Worm (Caenorhabditis elegans) whole organism, L4 larva: ENCODE measurements around the gene tsr-1.
A peak's percentile ranks its signal among the peaks of the same experiment; 100 is the strongest.

Experiments
- F26F4.8 ChIP-seq: fragments of 200-800 bp; sonication (Bioruptor generic); conservative IDR thresholded peaks from 2 replicates; pipeline ENCODE4 v1.3.6; 2022; ENCODE audit warnings: missing genetic modification characterization, missing compliant biosample characterization
- F37D6.2 ChIP-seq: sonication (generic microtip); optimal IDR thresholded peaks from 2 replicates; lab custom pipeline; 2016; ENCODE audit warnings: mild to moderate bottlenecking, missing genetic modification characterization, missing compliant biosample characterization
- R02D3.7 ChIP-seq: fragments of 150-350 bp; sonication (generic microtip); optimal IDR thresholded peaks from 3 replicates; lab custom pipeline; 2014; ENCODE audit warnings: missing biosample characterization, missing genetic modification characterization
- T20F7.1 ChIP-seq: fragments of 200-800 bp; sonication (Bioruptor generic); optimal IDR thresholded peaks from 2 replicates; lab custom pipeline; 2018; ENCODE audit warnings: mild to moderate bottlenecking, missing genetic modification characterization, missing compliant biosample characterization
- T26A8.4 ChIP-seq: fragments of 200-800 bp; sonication (Bioruptor generic); IDR thresholded peaks from 2 replicates; pipeline ENCODE4 v1.3.6; 2022; ENCODE audit warnings: missing genetic modification characterization, missing compliant biosample characterization
- Y105C5A.15 ChIP-seq: fragments of 200-800 bp; sonication (Bioruptor generic); IDR thresholded peaks from 2 replicates; pipeline ENCODE4 v1.3.6; 2022; ENCODE audit warnings: missing genetic modification characterization, missing compliant biosample characterization
- Y5F2A.4 ChIP-seq: fragments of 200-800 bp; sonication (Bioruptor generic); optimal IDR thresholded peaks from 2 replicates; lab custom pipeline; 2018; ENCODE audit warnings: mild to moderate bottlenecking, missing genetic modification characterization, missing compliant biosample characterization
- ZK337.2 ChIP-seq: fragments of 200-800 bp; sonication (Bioruptor generic); IDR thresholded peaks from 2 replicates; pipeline ENCODE4 v1.3.6; 2022; ENCODE audit warnings: missing genetic modification reagents, missing genetic modification characterization, missing compliant biosample characterization
- ceh-20 ChIP-seq: fragments of 200-800 bp; sonication (Bioruptor generic); IDR thresholded peaks from 2 replicates; pipeline ENCODE4 v1.3.6; 2022; ENCODE audit warnings: missing genetic modification reagents, missing genetic modification characterization, missing compliant biosample characterization
- ceh-28 ChIP-seq: fragments of 150-350 bp; optimal IDR thresholded peaks from 2 replicates; lab custom pipeline; 2014; ENCODE audit warnings: missing biosample characterization, missing genetic modification reagents, missing genetic modification characterization
- ceh-44 ChIP-seq: fragments of 200-800 bp; sonication (Bioruptor generic); IDR thresholded peaks from 2 replicates; pipeline ENCODE4 v1.3.6; 2022; ENCODE audit warnings: missing genetic modification reagents, missing genetic modification characterization, missing compliant biosample characterization
- ceh-62 ChIP-seq: sonication (generic microtip); optimal IDR thresholded peaks from 2 replicates; lab custom pipeline; 2017; ENCODE audit warnings: missing biosample characterization, missing genetic modification characterization
- daf-16 ChIP-seq, 3 experiments: sonication (generic microtip); optimal IDR thresholded peaks; 2 replicates each; lab custom pipeline; 2016 to 2017; ENCODE audit warnings: missing genetic modification characterization in 3 of 3, missing genetic modification reagents in 3 of 3, mild to moderate bottlenecking in 2 of 3, missing compliant biosample characterization in 2 of 3, missing biosample characterization in 1 of 3, moderate library complexity in 1 of 3
- daf-19 ChIP-seq: fragments of 200-800 bp; sonication (Bioruptor generic); conservative IDR thresholded peaks from 2 replicates; pipeline ENCODE4 v1.3.6; 2022; ENCODE audit warnings: missing genetic modification characterization, missing compliant biosample characterization
- dmd-8 ChIP-seq: fragments of 200-800 bp; sonication (Bioruptor generic); IDR thresholded peaks from 2 replicates; pipeline ENCODE4 v1.3.6; 2022; ENCODE audit warnings: missing genetic modification characterization, missing compliant biosample characterization
- dpl-1 ChIP-seq: fragments of 150-350 bp; optimal IDR thresholded peaks from 2 replicates; lab custom pipeline; 2014; ENCODE audit warnings: missing biosample characterization, missing genetic modification reagents, missing genetic modification characterization
- dve-1 ChIP-seq: sonication (generic microtip); optimal IDR thresholded peaks from 2 replicates; lab custom pipeline; 2017; ENCODE audit warnings: antibody characterized with exemption, mild to moderate bottlenecking, missing genetic modification characterization, missing compliant biosample characterization; ENCODE audit not compliant: insufficient read depth
- jun-1 ChIP-seq: fragments of 150-350 bp; optimal IDR thresholded peaks from 2 replicates; lab custom pipeline; 2014; ENCODE audit warnings: missing biosample characterization, missing genetic modification reagents, missing genetic modification characterization
- lin-13 ChIP-seq: fragments of 150-350 bp; optimal IDR thresholded peaks from 2 replicates; lab custom pipeline; 2014; ENCODE audit warnings: missing biosample characterization, missing genetic modification reagents, missing genetic modification characterization
- lin-29 ChIP-seq: fragments of 200-800 bp; sonication (Bioruptor generic); IDR thresholded peaks from 2 replicates; pipeline ENCODE4 v1.3.6; 2022; ENCODE audit warnings: missing genetic modification reagents, missing genetic modification characterization, missing compliant biosample characterization
- mdl-1 ChIP-seq, 2 experiments: fragments of 150-350 bp in 1 of 2; sonication (generic microtip) in 1 of 2; optimal IDR thresholded peaks; 2 replicates each; lab custom pipeline; 2014 to 2017; ENCODE audit warnings: missing biosample characterization in 2 of 2, missing genetic modification characterization in 2 of 2
- mdt-29 ChIP-seq: fragments of 200-800 bp; sonication (Bioruptor generic); IDR thresholded peaks from 2 replicates; pipeline ENCODE4 v1.3.6; 2022; ENCODE audit warnings: missing genetic modification reagents, missing genetic modification characterization, missing compliant biosample characterization
- mxl-3 ChIP-seq: fragments of 200-800 bp; sonication (Bioruptor generic); optimal IDR thresholded peaks from 2 replicates; lab custom pipeline; 2018; ENCODE audit warnings: mild to moderate bottlenecking, missing genetic modification characterization, missing compliant biosample characterization
- nhr-237 ChIP-seq: sonication (generic microtip); optimal IDR thresholded peaks from 2 replicates; lab custom pipeline; 2017; ENCODE audit warnings: missing biosample characterization, missing genetic modification characterization
- nhr-41 ChIP-seq: fragments of 200-800 bp; sonication (Bioruptor generic); IDR thresholded peaks from 2 replicates; pipeline ENCODE4 v1.3.6; 2022; ENCODE audit warnings: missing genetic modification reagents, missing genetic modification characterization, missing compliant biosample characterization
- nhr-77 ChIP-seq: fragments of 150-350 bp; optimal IDR thresholded peaks from 2 replicates; lab custom pipeline; 2014; ENCODE audit warnings: missing biosample characterization, missing genetic modification characterization
- pha-4 ChIP-seq, 2 experiments: fragments of 150-350 bp in 1 of 2; fragments of 200-800 bp in 1 of 2; sonication (Bioruptor generic) in 1 of 2; IDR thresholded peaks in 1 of 2; optimal IDR thresholded peaks in 1 of 2; 2 replicates each; pipeline versions ENCODE4 v1.3.6 to Lab custom; 2014 to 2022; ENCODE audit warnings: missing genetic modification characterization in 2 of 2, missing genetic modification reagents in 2 of 2, missing biosample characterization in 1 of 2, missing compliant biosample characterization in 1 of 2
- pqm-1 ChIP-seq: sonication (generic microtip); optimal IDR thresholded peaks from 2 replicates; lab custom pipeline; 2017; ENCODE audit warnings: missing biosample characterization, missing genetic modification characterization
- saeg-2 ChIP-seq: fragments of 200-800 bp; sonication (Bioruptor generic); IDR thresholded peaks from 2 replicates; pipeline ENCODE4 v1.3.6; 2022; ENCODE audit warnings: missing genetic modification reagents, missing genetic modification characterization, missing compliant biosample characterization
- set-16 ChIP-seq: fragments of 200-800 bp; sonication (Bioruptor generic); IDR thresholded peaks from 2 replicates; pipeline ENCODE4 v1.3.6; 2022; ENCODE audit warnings: missing genetic modification reagents, missing genetic modification characterization, missing compliant biosample characterization
- skn-1 ChIP-seq: fragments of 150-350 bp; optimal IDR thresholded peaks from 2 replicates; lab custom pipeline; 2014; ENCODE audit warnings: missing biosample characterization, missing genetic modification characterization
- spr-3 ChIP-seq: fragments of 200-800 bp; sonication (Bioruptor generic); optimal IDR thresholded peaks from 2 replicates; lab custom pipeline; 2018; ENCODE audit warnings: mild to moderate bottlenecking, missing genetic modification characterization, missing compliant biosample characterization
- tra-1 ChIP-seq: fragments of 200-800 bp; sonication (Bioruptor generic); IDR thresholded peaks from 2 replicates; pipeline ENCODE4 v1.3.6; 2022; ENCODE audit warnings: missing genetic modification reagents, missing genetic modification characterization, missing compliant biosample characterization
- unc-130 ChIP-seq: sonication (generic microtip); optimal IDR thresholded peaks from 2 replicates; lab custom pipeline; 2016; ENCODE audit warnings: missing genetic modification reagents, missing genetic modification characterization, missing compliant biosample characterization
- unc-39 ChIP-seq: sonication (generic microtip); optimal IDR thresholded peaks from 2 replicates; lab custom pipeline; 2017; ENCODE audit warnings: missing biosample characterization, missing genetic modification characterization
- unc-62 ChIP-seq, 3 experiments: fragments of 150-350 bp in 1 of 3; sonication (generic microtip); optimal IDR thresholded peaks in 2 of 3; peaks in 1 of 3; 1 replicate in 1 of 3; 2 replicates in 2 of 3; lab custom pipeline; 2014 to 2017; ENCODE audit warnings: missing biosample characterization in 3 of 3, missing genetic modification characterization in 3 of 3, missing genetic modification reagents in 3 of 3, missing genotype in 1 of 3
- vab-7 ChIP-seq: fragments of 200-800 bp; sonication (Bioruptor generic); IDR thresholded peaks from 2 replicates; pipeline ENCODE4 v1.3.6; 2022; ENCODE audit warnings: missing genetic modification reagents, missing genetic modification characterization, missing compliant biosample characterization
- zag-1 ChIP-seq: fragments of 150-350 bp; optimal IDR thresholded peaks from 2 replicates; lab custom pipeline; 2014; ENCODE audit warnings: missing biosample characterization, missing genetic modification characterization
- zip-11 ChIP-seq: fragments of 200-800 bp; sonication (Bioruptor generic); IDR thresholded peaks from 2 replicates; pipeline ENCODE4 v1.3.6; 2022; ENCODE audit warnings: missing genetic modification characterization, missing compliant biosample characterization
- ztf-7 ChIP-seq: fragments of 150-350 bp; optimal IDR thresholded peaks from 2 replicates; lab custom pipeline; 2014; ENCODE audit warnings: missing biosample characterization, missing genetic modification characterization

tsr-1 gene

DNA sequence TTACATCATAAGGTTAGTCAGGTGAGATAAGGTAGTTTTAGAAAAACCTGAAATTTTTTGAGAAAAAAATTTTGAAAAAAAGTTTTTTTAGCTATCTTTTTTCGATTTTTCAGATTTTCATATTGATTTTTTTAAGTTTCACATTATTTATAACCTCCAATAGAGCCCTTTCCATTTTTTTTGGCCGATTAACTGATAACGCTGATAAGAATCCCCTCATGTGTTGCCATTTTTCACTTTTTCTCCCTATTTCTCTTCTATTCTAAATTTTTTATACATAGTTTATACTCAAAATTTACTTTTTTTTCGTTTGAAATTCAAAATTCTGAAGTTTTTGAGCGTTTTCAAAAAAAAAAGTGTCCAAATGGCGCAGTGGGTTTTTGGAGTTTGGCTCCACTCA is 35.0 kb downstream of the tsr-1 start:
- TF ChIP-seq pqm-1 (peak; percentile 71), daf-16 (GFP tag; optimal IDR thresholded peaks at IDR 0.05; lab: Kevin White, UChicago) (no peak), daf-16 (tag; optimal IDR thresholded peaks at IDR 0.05; lab: Kevin White, UChicago) (peak; percentile 2), ceh-28 (tag; lab: Kevin White, UChicago) (no peak), unc-130 (GFP tag; lab: Kevin White, UChicago) (no peak)

DNA sequence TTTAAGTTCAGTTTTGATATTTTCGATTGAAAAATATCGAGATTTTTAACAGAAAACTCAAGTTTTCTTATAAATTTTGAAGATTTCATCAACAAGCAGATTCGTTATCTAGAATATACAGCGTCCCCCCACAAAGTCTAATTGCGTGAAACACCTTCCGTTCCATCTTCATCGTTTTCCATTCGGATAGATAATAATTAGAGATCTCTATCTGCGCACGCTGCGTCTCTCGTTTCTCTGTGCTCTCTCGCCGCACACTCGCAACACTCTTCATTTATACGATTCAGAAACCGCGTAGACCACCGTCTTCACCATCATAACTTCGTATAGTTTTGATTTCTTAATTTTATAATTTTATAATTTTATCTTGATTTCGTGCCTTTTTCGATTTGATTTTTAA is 36.4 kb downstream of the tsr-1 start:
- TF ChIP-seq unc-62 (GFP tag; optimal IDR thresholded peaks at IDR 0.05 in 1 of 2; lab: Kevin White, UChicago) (peak in 1 of 2 experiments; percentile 37), unc-62 (tag; optimal IDR thresholded peaks at IDR 0.05; lab: Kevin White, UChicago) (no peak), T20F7.1 (GFP tag; lab: Kevin White, UChicago) (no peak)

DNA sequence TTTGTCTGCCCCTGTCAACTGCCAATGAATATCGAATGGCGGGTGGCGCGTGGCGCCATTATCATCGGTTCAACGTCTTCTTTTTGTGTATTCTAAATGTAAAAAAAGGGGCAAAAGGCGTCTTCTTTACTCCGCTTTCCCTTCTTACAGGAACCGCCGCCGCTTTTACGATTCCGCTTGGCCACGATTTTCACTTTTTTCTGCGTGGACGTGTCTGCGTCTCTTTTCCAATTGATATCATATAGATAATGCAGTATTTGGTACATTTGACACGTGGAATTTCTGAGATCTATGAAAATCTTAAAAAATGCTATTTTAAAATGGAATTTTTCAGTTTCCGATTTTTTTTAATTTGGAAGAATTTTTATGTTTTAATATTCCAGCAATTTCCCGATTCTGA is 37.6 kb downstream of the tsr-1 start:
- no peak for TF ChIP-seq tra-1 (GFP tag; lab: Robert Waterston, UW)
- TF ChIP-seq mxl-3 (GFP tag; lab: Kevin White, UChicago) = peak; percentile 9

DNA sequence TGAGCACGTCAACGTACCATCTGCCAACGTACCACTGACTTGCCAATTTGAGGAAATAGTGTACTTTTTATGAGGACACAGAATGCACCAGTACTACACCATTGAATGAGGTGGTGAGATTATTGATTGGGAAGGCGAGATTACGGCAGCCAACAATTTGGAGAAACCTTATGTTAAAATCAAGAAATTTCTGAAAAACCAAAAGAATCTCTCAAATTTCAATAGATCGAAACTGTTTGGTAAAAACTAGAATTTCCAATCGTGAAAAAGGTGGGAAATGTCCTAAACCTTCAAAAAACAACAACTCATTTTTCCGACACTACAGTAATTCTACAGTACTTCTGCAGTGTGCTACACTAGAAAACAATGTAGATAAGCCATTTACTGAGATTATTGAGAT is 41.2 kb downstream of the tsr-1 start, which contains the start of gene ceh-86:
TSS of gene ceh-86 (minus strand) at position 101 of the 400 bp plus-strand sequence.
- no peak for TF ChIP-seq ceh-20 (GFP tag; lab: Robert Waterston, UW)
- TF ChIP-seq mdl-1 (tag; optimal IDR thresholded peaks at IDR 0.05; lab: Kevin White, UChicago) = no peak
- TF ChIP-seq dve-1 (tag; lab: Kevin White, UChicago) = no peak
- no peak for TF ChIP-seq F37D6.2 (tag; lab: Kevin White, UChicago)
- no peak for TF ChIP-seq Y5F2A.4 (GFP tag; lab: Kevin White, UChicago)
- no peak for TF ChIP-seq mdt-29 (GFP tag; lab: Robert Waterston, UW)
- no peak for TF ChIP-seq zag-1
- TF ChIP-seq lin-13 = no peak
- no peak for TF ChIP-seq pha-4 (GFP tag; IDR thresholded peaks at IDR 0.05; lab: Robert Waterston, UW)
- TF ChIP-seq pha-4 (tag; optimal IDR thresholded peaks at IDR 0.05; lab: Kevin White, UChicago) = no peak
- no peak for TF ChIP-seq spr-3 (GFP tag; lab: Kevin White, UChicago)
- TF ChIP-seq F26F4.8 (GFP tag; lab: Robert Waterston, UW) = no peak
- TF ChIP-seq T26A8.4 = no peak
- no peak for TF ChIP-seq ztf-7 (tag; lab: Kevin White, UChicago)
- no peak for TF ChIP-seq unc-39 (tag; lab: Kevin White, UChicago)
- no peak for TF ChIP-seq zip-11 (GFP tag; lab: Robert Waterston, UW)
- TF ChIP-seq lin-29 (GFP tag; lab: Robert Waterston, UW) = no peak
- no peak for TF ChIP-seq nhr-41 (GFP tag; lab: Robert Waterston, UW)

DNA sequence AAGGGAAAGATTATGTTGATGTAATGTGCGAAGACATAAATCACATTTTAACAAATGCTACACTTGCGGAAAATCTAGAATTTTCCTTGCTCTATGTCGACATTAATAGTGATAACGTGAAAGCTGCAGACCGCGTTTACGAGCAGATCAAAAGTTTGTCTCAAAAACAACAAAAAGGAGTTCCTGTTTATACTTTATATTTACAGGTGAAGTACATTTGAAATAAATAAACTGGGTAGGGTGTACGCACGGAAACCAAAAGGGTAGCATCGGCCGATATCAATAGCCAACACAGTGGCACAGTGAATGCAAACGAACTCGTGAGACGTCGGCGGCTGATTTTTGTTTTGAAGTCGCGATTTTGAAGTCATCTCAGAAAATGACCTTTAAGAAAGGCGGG is 50.7 kb downstream of the tsr-1 start:
- no peak for TF ChIP-seq saeg-2 (GFP tag; lab: Robert Waterston, UW)
- no peak for TF ChIP-seq unc-39 (tag; lab: Kevin White, UChicago)
- TF ChIP-seq unc-130 (GFP tag; lab: Kevin White, UChicago) = no peak
- TF ChIP-seq daf-16 (GFP tag; optimal IDR thresholded peaks at IDR 0.05; lab: Kevin White, UChicago) = no peak
- TF ChIP-seq daf-16 (tag; optimal IDR thresholded peaks at IDR 0.05; lab: Kevin White, UChicago) = peak; percentile 80
- peak in 1 of 2 experiments; percentile 57 for TF ChIP-seq unc-62 (GFP tag; optimal IDR thresholded peaks at IDR 0.05 in 1 of 2; lab: Kevin White, UChicago)
- TF ChIP-seq unc-62 (tag; optimal IDR thresholded peaks at IDR 0.05; lab: Kevin White, UChicago) = no peak
- no peak for TF ChIP-seq ZK337.2 (GFP tag; lab: Robert Waterston, UW)
- TF ChIP-seq R02D3.7 = no peak
- TF ChIP-seq lin-29 (GFP tag; lab: Robert Waterston, UW) = no peak
- TF ChIP-seq, all 104 proteins: peak for 2

DNA sequence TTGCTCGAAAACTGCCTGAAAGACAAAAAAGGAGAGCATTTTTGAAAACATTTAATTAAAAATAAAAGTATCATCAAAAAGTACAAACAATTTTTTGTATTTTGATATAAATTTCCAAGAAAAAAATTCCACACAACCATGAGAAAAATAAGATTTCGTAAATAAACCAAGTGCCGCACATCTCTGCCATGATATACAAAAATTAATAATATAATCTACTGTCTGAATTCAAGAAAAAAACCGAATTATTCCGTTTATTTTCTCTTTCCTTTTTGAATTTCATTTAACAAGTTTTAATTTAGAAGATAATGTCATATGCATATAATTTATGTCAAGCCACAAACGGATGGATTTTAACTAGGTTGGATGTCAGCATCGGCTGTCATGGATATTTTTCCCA is 51.3 kb downstream of the tsr-1 start, which contains the start of gene F42G2.2:
TSS of gene F42G2.2 (plus strand) at position 301 of the 400 bp plus-strand sequence.
- TF ChIP-seq skn-1 (tag; lab: Kevin White, UChicago) (no peak), daf-19 (GFP tag; lab: Robert Waterston, UW) (no peak), jun-1 (tag; lab: Kevin White, UChicago) (no peak), nhr-237 (tag; lab: Kevin White, UChicago) (no peak), mdt-29 (GFP tag; lab: Robert Waterston, UW) (no peak), ceh-44 (no peak), Y105C5A.15 (GFP tag; lab: Robert Waterston, UW) (no peak), ceh-20 (GFP tag; lab: Robert Waterston, UW) (no peak), nhr-77 (tag; lab: Kevin White, UChicago) (no peak), daf-16 (GFP tag; optimal IDR thresholded peaks at IDR 0.05; lab: Kevin White, UChicago) (no peak), daf-16 (tag; optimal IDR thresholded peaks at IDR 0.05; lab: Kevin White, UChicago) (no peak), ceh-62 (tag; lab: Kevin White, UChicago) (no peak), set-16 (no peak), vab-7 (GFP tag; lab: Robert Waterston, UW) (no peak), dmd-8 (no peak), dpl-1 (no peak)
